Fruit fly (Drosophila melanogaster) whole organism, embryonic: ENCODE data around the gene CG43163.
A peak's percentile ranks its signal among the peaks of the same experiment; 100 is the strongest.

ENCODE experiments used
- Antp ChIP-seq: fragments of 200-800 bp; sonication (Bioruptor generic); optimal IDR thresholded peaks from 3 replicates; lab custom pipeline; 2016; ENCODE audit warnings: missing biosample characterization, missing genetic modification characterization
- Atf-2 ChIP-seq: fragments of 200-800 bp; sonication (Bioruptor generic); optimal IDR thresholded peaks from 2 replicates; lab custom pipeline; 2016; ENCODE audit warnings: missing biosample characterization, missing genetic modification characterization
- CG12391 ChIP-seq: fragments of 200-800 bp; sonication (Bioruptor generic); optimal IDR thresholded peaks from 3 replicates; lab custom pipeline; 2018; ENCODE audit warnings: missing biosample characterization, mild to moderate bottlenecking, missing genetic modification characterization, moderate library complexity
- CG15269 ChIP-seq: fragments of 200-800 bp; sonication (Bioruptor generic); optimal IDR thresholded peaks from 2 replicates; lab custom pipeline; 2018; ENCODE audit warnings: missing biosample characterization, mild to moderate bottlenecking, missing genetic modification characterization, moderate library complexity
- CG15514 ChIP-seq: fragments of 200-800 bp; sonication (Bioruptor generic); optimal IDR thresholded peaks from 3 replicates; lab custom pipeline; 2017; ENCODE audit warnings: missing biosample characterization, missing genetic modification characterization, mild to moderate bottlenecking, moderate library complexity, missing genetic modification reagents
- CG1603 ChIP-seq: fragments of 200-800 bp; sonication (Bioruptor generic); optimal IDR thresholded peaks from 2 replicates; lab custom pipeline; 2019; ENCODE audit warnings: missing biosample characterization, mild to moderate bottlenecking, missing genetic modification characterization, moderate library complexity
- CG16779 ChIP-seq: fragments of 200-800 bp; sonication (Bioruptor generic); IDR thresholded peaks from 2 replicates; pipeline ENCODE4 v1.3.6; 2022; ENCODE audit warnings: missing biosample characterization, missing genetic modification characterization
- CG17186 ChIP-seq: fragments of 200-800 bp; sonication (Bioruptor generic); optimal IDR thresholded peaks from 3 replicates; lab custom pipeline; 2017; ENCODE audit warnings: missing biosample characterization, missing genetic modification reagents, missing genetic modification characterization
- CG2129 ChIP-seq: fragments of 200-800 bp; sonication (Bioruptor generic); IDR thresholded peaks from 2 replicates; pipeline ENCODE4 v1.3.6; 2022; ENCODE audit warnings: missing biosample characterization, missing genetic modification characterization; ENCODE audit not compliant: partially characterized antibody
- CG2678 ChIP-seq: fragments of 200-800 bp; sonication (Bioruptor generic); optimal IDR thresholded peaks from 3 replicates; lab custom pipeline; 2019; ENCODE audit warnings: missing biosample characterization, mild to moderate bottlenecking, missing genetic modification characterization, moderate library complexity
- CG2712 ChIP-seq: fragments of 200-800 bp; optimal IDR thresholded peaks from 3 replicates; lab custom pipeline; 2019; ENCODE audit warnings: missing biosample characterization, mild to moderate bottlenecking, missing genetic modification characterization, moderate library complexity
- CG34224 ChIP-seq: fragments of 200-800 bp; sonication (Bioruptor generic); IDR thresholded peaks from 3 replicates; pipeline ENCODE4 v1.3.6; 2022; ENCODE audit warnings: missing biosample characterization, missing genetic modification characterization; ENCODE audit not compliant: partially characterized antibody
- CG3995 ChIP-seq: fragments of 200-800 bp; sonication (Bioruptor generic); optimal IDR thresholded peaks from 3 replicates; lab custom pipeline; 2016; ENCODE audit warnings: missing biosample characterization, missing genetic modification characterization
- CG7963 ChIP-seq: fragments of 200-800 bp; sonication (Bioruptor generic); IDR thresholded peaks from 3 replicates; pipeline ENCODE4 v1.3.6; 2022; ENCODE audit warnings: missing biosample characterization, missing genetic modification characterization; ENCODE audit not compliant: partially characterized antibody
- CG8388 ChIP-seq: fragments of 200-800 bp; sonication (Bioruptor generic); optimal IDR thresholded peaks from 2 replicates; lab custom pipeline; 2019; ENCODE audit warnings: missing biosample characterization, mild to moderate bottlenecking, missing genetic modification characterization, moderate library complexity
- CoRest ChIP-seq: fragments of 200-800 bp; sonication (Bioruptor generic); optimal IDR thresholded peaks from 3 replicates; lab custom pipeline; 2018; ENCODE audit warnings: missing biosample characterization, mild to moderate bottlenecking, missing genetic modification characterization, moderate library complexity
- Deaf1 ChIP-seq: fragments of 200-800 bp; optimal IDR thresholded peaks from 3 replicates; lab custom pipeline; 2019; ENCODE audit warnings: missing biosample characterization, mild to moderate bottlenecking, missing genetic modification characterization, moderate library complexity
- E2f2 ChIP-seq: fragments of 200-800 bp; sonication (Bioruptor generic); IDR thresholded peaks from 2 replicates; pipeline ENCODE4 v1.3.6; 2022; ENCODE audit warnings: missing biosample characterization, missing genetic modification characterization
- ERR ChIP-seq: fragments of 200-800 bp; sonication (Bioruptor generic); optimal IDR thresholded peaks from 2 replicates; lab custom pipeline; 2016; ENCODE audit warnings: missing biosample characterization, missing genetic modification characterization
- Hr51 ChIP-seq, 2 experiments: fragments of 200-800 bp; sonication (Bioruptor generic); optimal IDR thresholded peaks; 2 replicates in 1 of 2; 3 replicates in 1 of 2; lab custom pipeline; 2016 to 2018; ENCODE audit warnings: missing biosample characterization in 2 of 2, missing genetic modification characterization in 2 of 2, mild to moderate bottlenecking in 1 of 2, moderate library complexity in 1 of 2
- Mad ChIP-seq: fragments of 200-800 bp; sonication (Bioruptor generic); optimal IDR thresholded peaks from 2 replicates; lab custom pipeline; 2016; ENCODE audit warnings: missing biosample characterization, missing genetic modification characterization
- Med ChIP-seq: fragments of 200-800 bp; sonication (Bioruptor generic); peaks from one replicate; lab custom pipeline; 2016; ENCODE audit warnings: missing biosample characterization, missing genetic modification characterization, mild to moderate bottlenecking, inconsistent platforms, moderate library complexity
- Nf-YC ChIP-seq: fragments of 200-800 bp; optimal IDR thresholded peaks from 3 replicates; lab custom pipeline; 2019; ENCODE audit warnings: missing biosample characterization, mild to moderate bottlenecking, missing genetic modification characterization, moderate library complexity
- PHDP ChIP-seq: fragments of 200-800 bp; sonication (Bioruptor generic); optimal IDR thresholded peaks from 3 replicates; lab custom pipeline; 2018; ENCODE audit warnings: missing biosample characterization, mild to moderate bottlenecking, missing genetic modification characterization, moderate library complexity
- Pdp1 ChIP-seq, 2 experiments: fragments of 200-800 bp; sonication (Bioruptor generic); optimal IDR thresholded peaks; 3 replicates each; lab custom pipeline; 2016; ENCODE audit warnings: missing biosample characterization in 2 of 2, missing genetic modification characterization in 2 of 2, mild to moderate bottlenecking in 1 of 2, moderate library complexity in 1 of 2
- Poxn ChIP-seq: fragments of 200-800 bp; sonication (Bioruptor generic); IDR thresholded peaks from 2 replicates; pipeline ENCODE4 v1.3.6; 2022; ENCODE audit warnings: missing biosample characterization, missing genetic modification characterization
- Scr ChIP-seq: fragments of 200-800 bp; sonication (Bioruptor generic); IDR thresholded peaks from 2 replicates; pipeline ENCODE4 v1.3.6; 2022; ENCODE audit warnings: missing biosample characterization, missing genetic modification characterization; ENCODE audit not compliant: partially characterized antibody
- Six4 ChIP-seq: fragments of 200-800 bp; sonication (Bioruptor generic); optimal IDR thresholded peaks from 2 replicates; lab custom pipeline; 2016; ENCODE audit warnings: missing biosample characterization, missing genetic modification characterization
- TFAM ChIP-seq: fragments of 200-800 bp; sonication (Bioruptor generic); optimal IDR thresholded peaks from 2 replicates; lab custom pipeline; 2017; ENCODE audit warnings: missing biosample characterization, missing genetic modification characterization, inconsistent platforms
- eve ChIP-seq, 2 experiments: fragments of >200 bp; optimal IDR thresholded peaks; 2 replicates each; lab custom pipeline; 2017; ENCODE audit warnings: missing biosample characterization in 2 of 2, missing genetic modification characterization in 2 of 2
- fd3F ChIP-seq: fragments of 200-800 bp; sonication (Bioruptor generic); optimal IDR thresholded peaks from 2 replicates; lab custom pipeline; 2018; ENCODE audit warnings: missing biosample characterization, mild to moderate bottlenecking, missing genetic modification characterization, moderate library complexity
- gfzf ChIP-seq: fragments of 200-800 bp; sonication (Bioruptor generic); optimal IDR thresholded peaks from 2 replicates; lab custom pipeline; 2016; ENCODE audit warnings: missing biosample characterization, mild to moderate bottlenecking, missing genetic modification characterization, moderate library complexity
- hb ChIP-seq: fragments of 200-800 bp; sonication (Bioruptor generic); IDR thresholded peaks from 3 replicates; pipeline ENCODE4 v1.3.6; 2022; ENCODE audit warnings: missing biosample characterization, missing genetic modification characterization; ENCODE audit not compliant: partially characterized antibody
- ken ChIP-seq: fragments of 200-800 bp; sonication (Bioruptor generic); IDR thresholded peaks from 3 replicates; pipeline ENCODE4 v1.3.6; 2022; ENCODE audit warnings: missing biosample characterization, missing genetic modification characterization
- lab ChIP-seq: fragments of 200-800 bp; sonication (Bioruptor generic); optimal IDR thresholded peaks from 3 replicates; lab custom pipeline; 2017; ENCODE audit warnings: missing biosample characterization, missing genetic modification characterization, mild to moderate bottlenecking, moderate library complexity, missing genetic modification reagents
- lbe ChIP-seq: fragments of 200-800 bp; sonication (Bioruptor generic); optimal IDR thresholded peaks from 2 replicates; lab custom pipeline; 2016; ENCODE audit warnings: missing biosample characterization, mild to moderate bottlenecking, missing genetic modification characterization
- lilli ChIP-seq: fragments of 200-800 bp; sonication (Bioruptor generic); optimal IDR thresholded peaks from 3 replicates; lab custom pipeline; 2016; ENCODE audit warnings: missing biosample characterization, missing genetic modification characterization
- otp ChIP-seq: fragments of 200-800 bp; sonication (Bioruptor generic); IDR thresholded peaks from 3 replicates; pipeline ENCODE4, ENCODE4 v1.3.6; 2022; ENCODE audit warnings: missing biosample characterization, missing genetic modification characterization
- phol ChIP-seq: fragments of 200-800 bp; sonication (Bioruptor generic); optimal IDR thresholded peaks from 3 replicates; lab custom pipeline; 2018; ENCODE audit warnings: missing biosample characterization, mild to moderate bottlenecking, missing genetic modification characterization, moderate library complexity
- sens ChIP-seq: fragments of 200-800 bp; sonication (Bioruptor generic); peaks from one replicate; lab custom pipeline; 2016; ENCODE audit warnings: missing biosample characterization, missing genetic modification characterization
- shn ChIP-seq: fragments of 200-800 bp; sonication (Bioruptor generic); optimal IDR thresholded peaks from 3 replicates; lab custom pipeline; 2016; ENCODE audit warnings: missing biosample characterization, missing genetic modification characterization
- sna ChIP-seq: fragments of 200-800 bp; sonication (Bioruptor generic); IDR thresholded peaks from 2 replicates; pipeline ENCODE4 v1.3.6; 2022; ENCODE audit warnings: missing biosample characterization, missing genetic modification characterization; ENCODE audit not compliant: partially characterized antibody
- tin ChIP-seq: fragments of 200-800 bp; sonication (Bioruptor generic); optimal IDR thresholded peaks from 3 replicates; lab custom pipeline; 2016; ENCODE audit warnings: missing biosample characterization, missing genetic modification characterization
- unc-4 ChIP-seq: fragments of 200-800 bp; sonication (Bioruptor generic); IDR thresholded peaks from 2 replicates; pipeline ENCODE4 v1.3.6; 2022; ENCODE audit warnings: missing biosample characterization, missing genetic modification characterization; ENCODE audit not compliant: partially characterized antibody
- unpg ChIP-seq: fragments of 200-800 bp; sonication (Bioruptor generic); optimal IDR thresholded peaks from 3 replicates; lab custom pipeline; 2018; ENCODE audit warnings: missing biosample characterization, mild to moderate bottlenecking, missing genetic modification characterization, moderate library complexity
- vnd ChIP-seq: fragments of 200-800 bp; sonication (Bioruptor generic); IDR thresholded peaks from 3 replicates; pipeline ENCODE4 v1.3.6; 2022; ENCODE audit warnings: missing biosample characterization, missing genetic modification characterization; ENCODE audit not compliant: partially characterized antibody
- wor ChIP-seq: fragments of 200-800 bp; sonication (Bioruptor generic); IDR thresholded peaks from 2 replicates; pipeline ENCODE4 v1.3.6; 2022; ENCODE audit warnings: missing biosample characterization, missing genetic modification characterization
- zen ChIP-seq: fragments of 200-800 bp; sonication (Bioruptor generic); optimal IDR thresholded peaks from 3 replicates; lab custom pipeline; 2018; ENCODE audit warnings: missing biosample characterization, mild to moderate bottlenecking, missing genetic modification characterization, moderate library complexity
- zen2 ChIP-seq: fragments of 200-800 bp; sonication (Bioruptor generic); IDR thresholded peaks from 3 replicates; pipeline ENCODE4 v1.3.6; 2022; ENCODE audit warnings: missing biosample characterization, missing genetic modification characterization; ENCODE audit not compliant: partially characterized antibody

Gene CG43163

DNA sequence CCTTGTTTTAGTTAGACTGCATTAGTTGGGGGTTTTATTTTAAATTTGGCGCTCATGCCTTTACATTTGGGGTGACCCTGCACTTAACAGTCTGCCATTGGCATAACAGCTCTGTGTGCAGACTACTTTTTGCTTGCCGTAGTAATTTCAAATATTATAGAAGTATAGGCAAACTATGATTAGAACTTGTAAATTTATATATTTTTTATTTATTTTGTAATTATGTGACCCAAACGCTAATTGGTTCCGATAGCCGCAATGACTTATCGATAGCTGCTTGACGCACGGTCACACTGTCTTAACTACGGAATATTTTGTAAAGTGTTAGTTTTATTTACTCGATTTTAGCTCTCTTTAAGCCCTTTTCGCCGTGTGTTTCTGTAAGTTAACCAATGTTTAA lies 37.8 kb upstream of the CG43163 start, which contains the start of gene rhea (continued):
- TF ChIP-seq CG34224 (GFP tag; lab: Robert Waterston, UW): peak; percentile 82
- peak; percentile 53 for TF ChIP-seq lbe (GFP tag; lab: Kevin White, UChicago)
- TF ChIP-seq vnd (GFP tag; lab: Robert Waterston, UW): peak; percentile 59; the same call in 2 of the 3 replicates
- TF ChIP-seq Poxn (GFP tag; lab: Robert Waterston, UW): no peak
- no peak for TF ChIP-seq ERR (GFP tag; lab: Kevin White, UChicago)
- TF ChIP-seq CG15269 (tag; lab: Kevin White, UChicago): peak; percentile 13
- TF ChIP-seq Six4 (GFP tag; lab: Kevin White, UChicago): peak; percentile 30
- no peak for TF ChIP-seq fd3F (GFP tag; lab: Kevin White, UChicago)
- TF ChIP-seq Atf-2: no peak
- TF ChIP-seq Antp (GFP tag; lab: Kevin White, UChicago): no peak
- TF ChIP-seq Scr (GFP tag; lab: Robert Waterston, UW): peak; percentile 84
- peak; percentile 14 for TF ChIP-seq unpg (GFP tag; lab: Kevin White, UChicago)
- TF ChIP-seq zen: peak; percentile 65
- peak; percentile 93 for TF ChIP-seq E2f2 (GFP tag; lab: Robert Waterston, UW)
- peak; percentile 55 for TF ChIP-seq CG2712 (tag; lab: Kevin White, UChicago)
- TF ChIP-seq PHDP: peak; percentile 16
- peak; percentile 82 for TF ChIP-seq CG3995 (GFP tag; lab: Kevin White, UChicago)
- TF ChIP-seq sens: peak; percentile 73
- TF ChIP-seq CG7963 (GFP tag; lab: Robert Waterston, UW): peak; percentile 35; the same call in 1 of the 3 replicates
- peak; percentile 31 for TF ChIP-seq lab (GFP tag; lab: Kevin White, UChicago)
- peak; percentile 87 for TF ChIP-seq unc-4 (GFP tag; lab: Robert Waterston, UW)
- TF ChIP-seq CG16779 (GFP tag; lab: Robert Waterston, UW): no peak
- TF ChIP-seq CG17186 (GFP tag; lab: Kevin White, UChicago): peak; percentile 56
- TF ChIP-seq lilli (GFP tag; lab: Kevin White, UChicago): peak; percentile 41
- no peak for TF ChIP-seq ken (GFP tag; lab: Robert Waterston, UW)
- TF ChIP-seq Nf-YC (tag; lab: Kevin White, UChicago): peak; percentile 53
- no peak for TF ChIP-seq CG8388 (GFP tag; lab: Kevin White, UChicago)
- no peak for TF ChIP-seq Hr51 (GFP tag; optimal IDR thresholded peaks at IDR 0.05; lab: Kevin White, UChicago)
- TF ChIP-seq Pdp1 (GFP tag; optimal IDR thresholded peaks at IDR 0.05; lab: Kevin White, UChicago): peak in 1 of 2 experiments; percentile 56
- peak; percentile 53 for TF ChIP-seq tin (GFP tag; lab: Kevin White, UChicago)
- TF ChIP-seq CG1603 (tag; lab: Kevin White, UChicago): peak; percentile 18
- peak; percentile 8 for TF ChIP-seq CG2678 (tag; lab: Kevin White, UChicago)
- peak; percentile 61 for TF ChIP-seq CG2129 (GFP tag; lab: Robert Waterston, UW)
- no peak for TF ChIP-seq TFAM (GFP tag; lab: Kevin White, UChicago)
- TF ChIP-seq shn: no peak
- TF ChIP-seq Mad (GFP tag; lab: Kevin White, UChicago): no peak
- TF ChIP-seq hb (GFP tag; lab: Robert Waterston, UW): 0 out of 3 replicates have a peak, but pooled peaks have one; percentile 40
- TF ChIP-seq eve (GFP tag; optimal IDR thresholded peaks at IDR 0.05; lab: Kevin White, UChicago): no peak
- TF ChIP-seq CoRest (tag; lab: Kevin White, UChicago): peak; percentile 18
- TF ChIP-seq phol (tag; lab: Kevin White, UChicago): peak; percentile 57
- TF ChIP-seq wor (GFP tag; lab: Robert Waterston, UW): no peak
- TF ChIP-seq CG15514: peak; percentile 98
- no peak for TF ChIP-seq Deaf1
- TF ChIP-seq CG12391 (tag; lab: Kevin White, UChicago): peak; percentile 65
- peak; percentile 67; the same call in 1 of the 2 replicates for TF ChIP-seq sna (GFP tag; lab: Robert Waterston, UW)
- TF ChIP-seq gfzf (GFP tag; lab: Kevin White, UChicago): peak; percentile 49
- peak; percentile 56 for TF ChIP-seq Med
- peak; percentile 24; the same call in 1 of the 3 replicates for TF ChIP-seq otp (GFP tag; lab: Robert Waterston, UW)
- peak; percentile 39; the same call in 1 of the 3 replicates for TF ChIP-seq zen2 (GFP tag; lab: Robert Waterston, UW)
